Worm (Caenorhabditis elegans) whole organism, L1 larva: ENCODE data around the gene F58B3.6.

Experiments used
- aly-2 ChIP-seq: fragments of 150-350 bp; optimal IDR thresholded peaks from 2 replicates; lab custom pipeline; 2014; ENCODE audit warnings: missing biosample characterization, missing genetic modification characterization
- dpl-1 ChIP-seq, 3 experiments: fragments of 150-350 bp in 2 of 3; sonication (generic microtip) in 1 of 3; optimal IDR thresholded peaks; 2 replicates each; lab custom pipeline; 2014 to 2017; ENCODE audit warnings: missing biosample characterization in 3 of 3, missing genetic modification characterization in 3 of 3, missing genetic modification reagents in 3 of 3
- zip-4 ChIP-seq: fragments of 200-800 bp; sonication (Bioruptor generic); optimal IDR thresholded peaks from 2 replicates; lab custom pipeline; 2018; ENCODE audit warnings: mild to moderate bottlenecking, missing genetic modification characterization, moderate library complexity, missing compliant biosample characterization

ce11 chrIV:11620909-11621308 lies 15.5 kb upstream of the F58B3.6 start, which contains the start of gene dsl-5:
- TF ChIP-seq dpl-1 (GFP tag; optimal IDR thresholded peaks at IDR 0.05; lab: Kevin White, UChicago) (no peak), aly-2 (tag; lab: Kevin White, UChicago) (no peak), zip-4 (GFP tag; lab: Kevin White, UChicago) (no peak)
